Worm (Caenorhabditis elegans) whole organism, mixed stage, embryonic: ENCODE results near the gene T15B12.2.

Source experiments
- M03D4.4 ChIP-seq: sonication (generic microtip); optimal IDR thresholded peaks from 2 replicates; lab custom pipeline; 2017; ENCODE audit warnings: mild to moderate bottlenecking, missing genetic modification characterization, missing compliant biosample characterization
- bed-3 ChIP-seq: fragments of 200-800 bp; sonication (Bioruptor generic); optimal IDR thresholded peaks from 3 replicates; lab custom pipeline; 2018; ENCODE audit warnings: mild to moderate bottlenecking, missing genetic modification characterization, moderate library complexity, missing compliant biosample characterization
- blmp-1 ChIP-seq: fragments of 150-350 bp; optimal IDR thresholded peaks from 2 replicates; lab custom pipeline; 2014; ENCODE audit warnings: missing biosample characterization, missing genetic modification characterization
- ceh-43 ChIP-seq: fragments of 200-800 bp; sonication (Bioruptor generic); optimal IDR thresholded peaks from 2 replicates; lab custom pipeline; 2018; ENCODE audit warnings: mild to moderate bottlenecking, missing genetic modification characterization, moderate library complexity, missing compliant biosample characterization
- ces-1 ChIP-seq: fragments of 150-350 bp; optimal IDR thresholded peaks from 2 replicates; lab custom pipeline; 2014; ENCODE audit warnings: missing biosample characterization, missing genetic modification reagents, missing genetic modification characterization
- cnd-1 ChIP-seq: fragments of 200-800 bp; sonication (Bioruptor generic); optimal IDR thresholded peaks from 2 replicates; lab custom pipeline; 2018; ENCODE audit warnings: mild to moderate bottlenecking, missing genetic modification characterization, missing compliant biosample characterization
- drap-1 ChIP-seq: fragments of 200-800 bp; sonication (Bioruptor generic); optimal IDR thresholded peaks from 3 replicates; lab custom pipeline; 2018; ENCODE audit warnings: mild to moderate bottlenecking, missing genetic modification characterization, missing compliant biosample characterization
- elt-1 ChIP-seq: sonication (generic microtip); optimal IDR thresholded peaks from 2 replicates; lab custom pipeline; 2017; ENCODE audit warnings: missing genetic modification characterization, mild to moderate bottlenecking, missing compliant biosample characterization, antibody characterized with exemption, moderate library complexity, borderline replicate concordance; ENCODE audit not compliant: insufficient read depth
- elt-3 ChIP-seq: fragments of 150-350 bp; optimal IDR thresholded peaks from 2 replicates; lab custom pipeline; 2014; ENCODE audit warnings: missing biosample characterization, missing genetic modification characterization
- flh-1 ChIP-seq: fragments of 200-800 bp; sonication (Bioruptor generic); optimal IDR thresholded peaks from 2 replicates; lab custom pipeline; 2018; ENCODE audit warnings: mild to moderate bottlenecking, missing genetic modification characterization, moderate library complexity, missing compliant biosample characterization
- hlh-1 ChIP-seq: fragments of 150-350 bp; optimal IDR thresholded peaks from 2 replicates; lab custom pipeline; 2014; ENCODE audit warnings: missing biosample characterization, missing genetic modification reagents, missing genetic modification characterization
- lin-13 ChIP-seq: fragments of 150-350 bp; optimal IDR thresholded peaks from 2 replicates; lab custom pipeline; 2014; ENCODE audit warnings: missing biosample characterization, missing genetic modification characterization
- lin-32 ChIP-seq: fragments of 200-800 bp; sonication (Bioruptor generic); optimal IDR thresholded peaks from 2 replicates; lab custom pipeline; 2018; ENCODE audit warnings: mild to moderate bottlenecking, missing genetic modification characterization, missing compliant biosample characterization
- lsy-2 ChIP-seq: fragments of 150-350 bp; optimal IDR thresholded peaks from 2 replicates; lab custom pipeline; 2014; ENCODE audit warnings: missing biosample characterization, missing genetic modification characterization
- mab-5 ChIP-seq: fragments of 150-350 bp; optimal IDR thresholded peaks from 2 replicates; lab custom pipeline; 2014; ENCODE audit warnings: missing biosample characterization, missing genetic modification characterization
- mep-1 ChIP-seq: fragments of 150-350 bp; optimal IDR thresholded peaks from 2 replicates; lab custom pipeline; 2017; ENCODE audit warnings: missing biosample characterization, missing genetic modification reagents, missing genetic modification characterization, inconsistent platforms
- mls-2 ChIP-seq: sonication (generic microtip); optimal IDR thresholded peaks from 2 replicates; lab custom pipeline; 2016; ENCODE audit warnings: mild to moderate bottlenecking, missing genetic modification characterization, moderate library complexity, missing compliant biosample characterization
- nhr-12 ChIP-seq: fragments of 150-350 bp; optimal IDR thresholded peaks from 2 replicates; lab custom pipeline; 2014; ENCODE audit warnings: missing biosample characterization, missing genetic modification characterization
- nhr-2 ChIP-seq: fragments of 150-350 bp; optimal IDR thresholded peaks from 2 replicates; lab custom pipeline; 2014; ENCODE audit warnings: missing biosample characterization, missing genetic modification characterization
- nhr-237 ChIP-seq: fragments of 150-350 bp; optimal IDR thresholded peaks from 2 replicates; lab custom pipeline; 2014; ENCODE audit warnings: missing biosample characterization, missing genetic modification characterization
- nhr-28 ChIP-seq: fragments of 150-350 bp; optimal IDR thresholded peaks from 2 replicates; lab custom pipeline; 2014; ENCODE audit warnings: missing biosample characterization, missing genetic modification characterization
- nhr-76 ChIP-seq: sonication (generic microtip); optimal IDR thresholded peaks from 2 replicates; lab custom pipeline; 2017; ENCODE audit warnings: missing biosample characterization, missing genetic modification characterization
- pha-4 ChIP-seq: fragments of 150-350 bp; optimal IDR thresholded peaks from 2 replicates; lab custom pipeline; 2018; ENCODE audit warnings: missing biosample characterization, missing genetic modification reagents, missing genetic modification characterization
- sem-2 ChIP-seq: fragments of 200-800 bp; sonication (Bioruptor generic); optimal IDR thresholded peaks from 2 replicates; lab custom pipeline; 2018; ENCODE audit warnings: mild to moderate bottlenecking, missing genetic modification characterization, missing compliant biosample characterization
- snpc-4 ChIP-seq: fragments of 150-350 bp; optimal IDR thresholded peaks from 2 replicates; lab custom pipeline; 2014; ENCODE audit warnings: missing biosample characterization, missing genetic modification characterization
- sptf-1 ChIP-seq: sonication (generic microtip); optimal IDR thresholded peaks from 2 replicates; lab custom pipeline; 2017; ENCODE audit warnings: mild to moderate bottlenecking, missing genetic modification characterization, moderate library complexity, missing compliant biosample characterization
- unc-120 ChIP-seq: sonication (generic microtip); optimal IDR thresholded peaks from 2 replicates; lab custom pipeline; 2017; ENCODE audit warnings: missing genetic modification characterization, missing compliant biosample characterization; ENCODE audit not compliant: poor library complexity, severe bottlenecking
- unc-39 ChIP-seq: fragments of 150-350 bp; optimal IDR thresholded peaks from 2 replicates; lab custom pipeline; 2014; ENCODE audit warnings: missing biosample characterization, missing genetic modification characterization
- unc-62 ChIP-seq: fragments of 150-350 bp; optimal IDR thresholded peaks from 2 replicates; lab custom pipeline; 2014; ENCODE audit warnings: missing biosample characterization, missing genetic modification reagents, missing genetic modification characterization
- zip-8 ChIP-seq: fragments of 150-350 bp; optimal IDR thresholded peaks from 2 replicates; lab custom pipeline; 2014; ENCODE audit warnings: missing biosample characterization, missing genetic modification characterization
- ztf-11 ChIP-seq: fragments of 150-350 bp; optimal IDR thresholded peaks from 2 replicates; lab custom pipeline; 2014; ENCODE audit warnings: missing biosample characterization, missing genetic modification characterization

Gene T15B12.2

ce11 chrIII:5343555-5343954, 41.9 kb upstream of the T15B12.2 start:
- TF ChIP-seq mab-5 (tag; lab: Kevin White, UChicago) = no peak
- no peak for TF ChIP-seq nhr-76
- TF ChIP-seq unc-39 (tag; lab: Kevin White, UChicago) = no peak
- no peak for TF ChIP-seq hlh-1 (tag; lab: Kevin White, UChicago)
- no peak for TF ChIP-seq cnd-1 (tag; lab: Kevin White, UChicago)
- no peak for TF ChIP-seq lin-13 (tag; lab: Kevin White, UChicago)
- no peak for TF ChIP-seq sptf-1 (tag; lab: Kevin White, UChicago)
- no peak for TF ChIP-seq drap-1 (GFP tag; lab: Kevin White, UChicago)
- no peak for TF ChIP-seq ceh-43 (GFP tag; lab: Kevin White, UChicago)
- no peak for TF ChIP-seq flh-1

- TF ChIP-seq ceh-43 (GFP tag; lab: Kevin White, UChicago) = no peak
- no peak for TF ChIP-seq blmp-1
- TF ChIP-seq unc-120 (tag; lab: Kevin White, UChicago) = no peak
- no peak for TF ChIP-seq nhr-2 (tag; lab: Kevin White, UChicago)
- TF ChIP-seq lin-13 (tag; lab: Kevin White, UChicago) = no peak
- no peak for TF ChIP-seq sem-2 (GFP tag; lab: Kevin White, UChicago)
- TF ChIP-seq mls-2 = no peak
- TF ChIP-seq ces-1 (GFP tag; lab: Kevin White, UChicago) = no peak
- no peak for TF ChIP-seq bed-3 (GFP tag; lab: Kevin White, UChicago)
Observed at ce11 chrIII:5341382-5341781, 39.7 kb upstream of the T15B12.2 start, which contains the start of gene ZK121.2. TSS of gene ZK121.2 (plus strand) at chrIII:5341682.

DNA sequence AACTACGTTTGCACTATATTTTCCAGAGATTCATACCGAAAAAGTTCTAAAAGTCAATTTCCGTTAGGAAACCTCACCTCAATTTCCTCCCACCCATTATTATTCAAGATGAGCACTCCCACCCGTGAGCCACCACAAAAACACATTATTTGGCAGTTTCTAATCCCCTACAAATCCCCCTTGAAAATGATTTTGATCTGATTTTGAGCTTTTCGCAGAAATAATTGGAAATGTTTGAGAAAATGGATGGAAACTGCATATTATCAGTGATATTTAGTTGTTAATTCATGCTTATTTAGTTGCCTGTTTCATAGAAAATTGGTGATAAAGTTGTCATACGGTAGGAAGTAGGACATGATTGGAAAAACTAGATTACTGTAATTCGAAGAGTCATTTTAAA, 38.8 kb upstream of the T15B12.2 start:
- TF ChIP-seq elt-1 (tag; lab: Kevin White, UChicago) (no peak), elt-3 (tag; lab: Kevin White, UChicago) (no peak), zip-8 (tag; lab: Kevin White, UChicago) (no peak), snpc-4 (tag; lab: Kevin White, UChicago) (no peak), cnd-1 (tag; lab: Kevin White, UChicago) (no peak), hlh-1 (tag; lab: Kevin White, UChicago) (no peak), mls-2 (no peak), bed-3 (GFP tag; lab: Kevin White, UChicago) (no peak), mep-1 (tag; lab: Kevin White, UChicago) (no peak), nhr-237 (tag; lab: Kevin White, UChicago) (no peak), ces-1 (GFP tag; lab: Kevin White, UChicago) (no peak), sptf-1 (tag; lab: Kevin White, UChicago) (no peak), M03D4.4 (tag; lab: Kevin White, UChicago) (no peak), nhr-2 (tag; lab: Kevin White, UChicago) (no peak), ceh-43 (GFP tag; lab: Kevin White, UChicago) (no peak), nhr-76 (no peak)

DNA sequence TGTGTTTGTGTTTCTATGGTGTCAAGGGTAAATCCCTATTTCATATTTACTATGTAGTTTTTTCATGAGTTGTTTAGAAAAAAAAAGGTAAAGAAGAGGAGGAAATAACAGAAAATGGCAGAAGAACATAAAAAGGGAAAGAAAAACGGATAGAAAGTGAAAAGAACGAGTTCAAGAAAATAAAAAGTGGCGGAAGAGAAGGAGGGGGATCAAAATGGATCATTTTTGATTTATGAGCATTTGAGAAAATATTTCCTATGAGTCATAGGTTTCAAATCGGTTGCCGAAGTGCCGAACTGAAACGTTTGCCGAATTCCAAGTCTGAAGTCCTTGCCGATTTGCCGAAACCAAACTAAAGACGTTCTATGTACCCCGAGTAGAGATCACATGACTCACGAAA, 37.1 kb upstream of the T15B12.2 start:
- TF ChIP-seq lin-32 (GFP tag; lab: Kevin White, UChicago) (no peak), ces-1 (GFP tag; lab: Kevin White, UChicago) (no peak), nhr-28 (tag; lab: Kevin White, UChicago) (no peak), ztf-11 (no peak), snpc-4 (tag; lab: Kevin White, UChicago) (no peak), lsy-2 (tag; lab: Kevin White, UChicago) (no peak), nhr-237 (tag; lab: Kevin White, UChicago) (no peak), pha-4 (tag; lab: Kevin White, UChicago) (no peak), mls-2 (no peak), elt-1 (tag; lab: Kevin White, UChicago) (no peak), mep-1 (tag; lab: Kevin White, UChicago) (no peak), nhr-12 (tag; lab: Kevin White, UChicago) (no peak), drap-1 (GFP tag; lab: Kevin White, UChicago) (no peak), sem-2 (GFP tag; lab: Kevin White, UChicago) (no peak), blmp-1 (no peak), elt-3 (tag; lab: Kevin White, UChicago) (no peak), unc-62 (no peak), zip-8 (tag; lab: Kevin White, UChicago) (no peak), sptf-1 (tag; lab: Kevin White, UChicago) (no peak)
